Worm (Caenorhabditis elegans): ENCODE data around the gene R07G3.8.

ce11 chrII:7577412-7577811, 42.9 kb downstream of the R07G3.8 start, which contains the start of gene F35D2.6:
- TF ChIP-seq him-1 (tag; optimal IDR thresholded peaks at IDR 0.05): no peak
- no peak for TF ChIP-seq W03F9.2 (tag; optimal IDR thresholded peaks at IDR 0.05)
